Worm (Caenorhabditis elegans): ENCODE results near the gene F48E8.3.

The F48E8.3 gene

ce11 chrIII:5461079-5461478, at the start of gene F48E8.3:
TSS of gene F48E8.3 (plus strand) at chrIII:5461379.
- TF ChIP-seq unc-62 (GFP tag; optimal IDR thresholded peaks at IDR 0.05) = no peak

- no peak for TF ChIP-seq unc-62 (GFP tag; optimal IDR thresholded peaks at IDR 0.05)
Measured at ce11 chrIII:5413680-5414079, 47.5 kb upstream of the F48E8.3 start, which contains the start of gene grl-22. TSS of gene grl-22 (minus strand) at chrIII:5414011.

- TF ChIP-seq unc-62 (GFP tag; optimal IDR thresholded peaks at IDR 0.05) = no peak
Measured at ce11 chrIII:5417921-5418320, 43.3 kb upstream of the F48E8.3 start.

ce11 chrIII:5419527-5419926, 41.7 kb upstream of the F48E8.3 start:
- TF ChIP-seq unc-62 (GFP tag; optimal IDR thresholded peaks at IDR 0.05) = no peak

ce11 chrIII:5420276-5420675, 40.9 kb upstream of the F48E8.3 start:
- no peak for TF ChIP-seq unc-62 (GFP tag; optimal IDR thresholded peaks at IDR 0.05)

ce11 chrIII:5421406-5421805, 39.8 kb upstream of the F48E8.3 start:
- TF ChIP-seq unc-62 (GFP tag; optimal IDR thresholded peaks at IDR 0.05) = no peak

ce11 chrIII:5422561-5423103, 38.5 kb upstream of the F48E8.3 start:
- TF ChIP-seq unc-62 (GFP tag; optimal IDR thresholded peaks at IDR 0.05) = no peak

- TF ChIP-seq unc-62 (GFP tag; optimal IDR thresholded peaks at IDR 0.05) = no peak
Measured at ce11 chrIII:5423665-5424133, 37.5 kb upstream of the F48E8.3 start, which contains the start of gene dnj-24. TSS of gene dnj-24 (minus strand) at chrIII:5424083.

- TF ChIP-seq unc-62 (GFP tag; optimal IDR thresholded peaks at IDR 0.05) = no peak
Measured at ce11 chrIII:5424363-5424762, 36.8 kb upstream of the F48E8.3 start.

ce11 chrIII:5427096-5427495, 34.1 kb upstream of the F48E8.3 start:
- TF ChIP-seq unc-62 (GFP tag; optimal IDR thresholded peaks at IDR 0.05) = no peak

ce11 chrIII:5436306-5436705, 24.9 kb upstream of the F48E8.3 start:
- no peak for TF ChIP-seq unc-62 (GFP tag; optimal IDR thresholded peaks at IDR 0.05)

- TF ChIP-seq unc-62 (GFP tag; optimal IDR thresholded peaks at IDR 0.05) = no peak
Measured at ce11 chrIII:5438064-5438463, 23.1 kb upstream of the F48E8.3 start.

ce11 chrIII:5440540-5440939, 20.6 kb upstream of the F48E8.3 start, which contains the start of gene W03A5.6:
TSS of gene W03A5.6 (minus strand) at chrIII:5440640.
- TF ChIP-seq unc-62 (GFP tag; optimal IDR thresholded peaks at IDR 0.05) = no peak

ce11 chrIII:5442711-5443253, 18.4 kb upstream of the F48E8.3 start, which contains the start of the genes T24G10.2 and disl-2:
TSS of gene T24G10.2 (minus strand) at chrIII:5442761.
TSS of gene disl-2 (plus strand) at chrIII:5443167.
- TF ChIP-seq unc-62 (GFP tag; optimal IDR thresholded peaks at IDR 0.05) = no peak

ce11 chrIII:5448177-5448576, 13.0 kb upstream of the F48E8.3 start, which contains the start of gene skpt-1:
TSS of gene skpt-1 (minus strand) at chrIII:5448395.
- no peak for TF ChIP-seq unc-62 (GFP tag; optimal IDR thresholded peaks at IDR 0.05)

- TF ChIP-seq unc-62 (GFP tag; optimal IDR thresholded peaks at IDR 0.05) = no peak
Measured at ce11 chrIII:5449762-5450308, 11.3 kb upstream of the F48E8.3 start, which contains the start of gene F48E8.8. TSS of gene F48E8.8 (minus strand) at chrIII:5449812.

- TF ChIP-seq unc-62 (GFP tag; optimal IDR thresholded peaks at IDR 0.05) = no peak
Measured at ce11 chrIII:5450430-5450829, 10.7 kb upstream of the F48E8.3 start, which contains the start of gene paa-1. TSS of gene paa-1 (plus strand) at chrIII:5450730.

All from whole organism, dauer.